Worm (Caenorhabditis elegans) whole organism, L4/young adult: Measurements from ENCODE around the gene pho-7.

Source experiments
- W03F9.2 ChIP-seq: fragments of 150-350 bp; optimal IDR thresholded peaks from 2 replicates; lab custom pipeline; 2014; ENCODE audit warnings: missing biosample characterization, missing genetic modification characterization
- dao-5 ChIP-seq: sonication (generic microtip); optimal IDR thresholded peaks from 2 replicates; lab custom pipeline; 2016; ENCODE audit warnings: missing genotype, missing genetic modification characterization, moderate library complexity, missing compliant biosample characterization
- him-1 ChIP-seq: sonication (generic microtip); optimal IDR thresholded peaks from 2 replicates; lab custom pipeline; 2016; ENCODE audit warnings: missing genotype, missing genetic modification reagents, missing genetic modification characterization, missing compliant biosample characterization

- TF ChIP-seq him-1 (tag; lab: Kevin White, UChicago) (no peak), dao-5 (tag; lab: Kevin White, UChicago) (no peak), W03F9.2 (no peak)
These were observed 26.5 kb downstream of the pho-7 start for ce11 chrX:10914421-10915277.
